Worm (Caenorhabditis elegans) whole organism, late embryonic: Measurements from ENCODE around the gene B0454.8.
A peak's percentile ranks its signal among the peaks of the same experiment; 100 is the strongest.

Source experiments
- C08G9.2 ChIP-seq: sonication (generic microtip); optimal IDR thresholded peaks from 2 replicates; lab custom pipeline; 2016; ENCODE audit warnings: mild to moderate bottlenecking, missing genetic modification characterization, moderate library complexity, missing compliant biosample characterization
- Y22D7AL.16 ChIP-seq: sonication (generic microtip); optimal IDR thresholded peaks from 2 replicates; lab custom pipeline; 2016; ENCODE audit warnings: missing genetic modification characterization, missing compliant biosample characterization
- ceh-14 ChIP-seq: sonication (generic microtip); optimal IDR thresholded peaks from 2 replicates; lab custom pipeline; 2016; ENCODE audit warnings: missing genotype, missing genetic modification characterization, missing compliant biosample characterization
- ceh-18 ChIP-seq: sonication (generic microtip); optimal IDR thresholded peaks from 2 replicates; lab custom pipeline; 2016; ENCODE audit warnings: missing genetic modification characterization, missing compliant biosample characterization
- ceh-19 ChIP-seq: fragments of 200-800 bp; sonication (Bioruptor generic); optimal IDR thresholded peaks from 2 replicates; lab custom pipeline; 2018; ENCODE audit warnings: mild to moderate bottlenecking, missing genetic modification characterization, missing compliant biosample characterization
- ceh-2 ChIP-seq: sonication (generic microtip); optimal IDR thresholded peaks from 2 replicates; lab custom pipeline; 2016; ENCODE audit warnings: missing genotype, missing genetic modification characterization, missing compliant biosample characterization
- ceh-22 ChIP-seq: sonication (generic microtip); optimal IDR thresholded peaks from 2 replicates; lab custom pipeline; 2017; ENCODE audit warnings: missing biosample characterization, missing genetic modification characterization
- ceh-24 ChIP-seq: sonication (generic microtip); optimal IDR thresholded peaks from 2 replicates; lab custom pipeline; 2016; ENCODE audit warnings: mild to moderate bottlenecking, missing genetic modification characterization, missing compliant biosample characterization
- ceh-30 ChIP-seq: fragments of 150-350 bp; optimal IDR thresholded peaks from 2 replicates; lab custom pipeline; 2014; ENCODE audit warnings: missing biosample characterization, missing genetic modification characterization
- ceh-31 ChIP-seq: sonication (generic microtip); optimal IDR thresholded peaks from 2 replicates; lab custom pipeline; 2016; ENCODE audit warnings: missing genetic modification characterization, missing compliant biosample characterization
- ceh-34 ChIP-seq: sonication (generic microtip); optimal IDR thresholded peaks from 2 replicates; lab custom pipeline; 2016; ENCODE audit warnings: mild to moderate bottlenecking, missing genetic modification characterization, missing compliant biosample characterization
- ceh-45 ChIP-seq: fragments of 200-800 bp; sonication (Bioruptor generic); IDR thresholded peaks from 2 replicates; pipeline ENCODE4 v1.3.6; 2022; ENCODE audit warnings: missing genetic modification reagents, missing genetic modification characterization, missing compliant biosample characterization
- ceh-6 ChIP-seq: fragments of 200-800 bp; sonication (Bioruptor generic); optimal IDR thresholded peaks from 2 replicates; lab custom pipeline; 2018; ENCODE audit warnings: mild to moderate bottlenecking, missing genetic modification characterization, missing compliant biosample characterization
- dmd-4 ChIP-seq: sonication (generic microtip); optimal IDR thresholded peaks from 2 replicates; lab custom pipeline; 2016; ENCODE audit warnings: borderline replicate concordance, missing genetic modification characterization, missing compliant biosample characterization
- dve-1 ChIP-seq: sonication (generic microtip); optimal IDR thresholded peaks from 2 replicates; lab custom pipeline; 2017; ENCODE audit warnings: antibody characterized with exemption, mild to moderate bottlenecking, missing genetic modification characterization, missing compliant biosample characterization
- elt-2 ChIP-seq: sonication (generic microtip); optimal IDR thresholded peaks from 2 replicates; lab custom pipeline; 2016; ENCODE audit warnings: missing genetic modification reagents, missing genetic modification characterization, missing compliant biosample characterization
- ets-4 ChIP-seq: sonication (generic microtip); optimal IDR thresholded peaks from 2 replicates; lab custom pipeline; 2016; ENCODE audit warnings: missing genetic modification characterization, missing compliant biosample characterization
- fax-1 ChIP-seq: sonication (generic microtip); optimal IDR thresholded peaks from 2 replicates; lab custom pipeline; 2016; ENCODE audit warnings: missing genotype, missing genetic modification characterization, missing compliant biosample characterization
- fkh-6 ChIP-seq: sonication (generic microtip); optimal IDR thresholded peaks from 2 replicates; lab custom pipeline; 2016; ENCODE audit warnings: missing genetic modification characterization, missing compliant biosample characterization
- hlh-30 ChIP-seq: sonication (generic microtip); optimal IDR thresholded peaks from 2 replicates; lab custom pipeline; 2017; ENCODE audit warnings: antibody characterized with exemption, missing genetic modification characterization, missing compliant biosample characterization; ENCODE audit not compliant: insufficient read depth
- lin-11 ChIP-seq: fragments of 200-800 bp; sonication (Bioruptor generic); optimal IDR thresholded peaks from 2 replicates; lab custom pipeline; 2018; ENCODE audit warnings: mild to moderate bottlenecking, missing genetic modification characterization, missing compliant biosample characterization
- madf-2 ChIP-seq: sonication (generic microtip); optimal IDR thresholded peaks from 2 replicates; lab custom pipeline; 2017; ENCODE audit warnings: missing genetic modification characterization, missing compliant biosample characterization
- nhr-232 ChIP-seq: sonication (generic microtip); optimal IDR thresholded peaks from 2 replicates; lab custom pipeline; 2016; ENCODE audit warnings: missing genetic modification characterization, missing compliant biosample characterization
- npax-4 ChIP-seq: sonication (generic microtip); optimal IDR thresholded peaks from 2 replicates; lab custom pipeline; 2016; ENCODE audit warnings: missing genetic modification characterization, missing compliant biosample characterization
- odd-2 ChIP-seq: sonication (generic microtip); optimal IDR thresholded peaks from 2 replicates; lab custom pipeline; 2017; ENCODE audit warnings: antibody characterized with exemption, mild to moderate bottlenecking, missing genetic modification characterization, missing compliant biosample characterization
- pat-9 ChIP-seq: fragments of 200-800 bp; sonication (Bioruptor generic); optimal IDR thresholded peaks from 2 replicates; lab custom pipeline; 2018; ENCODE audit warnings: mild to moderate bottlenecking, missing genetic modification characterization, moderate library complexity, missing compliant biosample characterization
- pax-1 ChIP-seq: fragments of 150-350 bp; optimal IDR thresholded peaks from 2 replicates; lab custom pipeline; 2014; ENCODE audit warnings: missing biosample characterization, missing genetic modification characterization
- pha-2 ChIP-seq: sonication (generic microtip); optimal IDR thresholded peaks from 2 replicates; lab custom pipeline; 2017; ENCODE audit warnings: mild to moderate bottlenecking, missing genetic modification characterization, missing compliant biosample characterization
- pha-4 ChIP-seq: fragments of 150-350 bp; optimal IDR thresholded peaks from 2 replicates; lab custom pipeline; 2018; ENCODE audit warnings: missing biosample characterization, missing genetic modification reagents, missing genetic modification characterization
- pqm-1 ChIP-seq: sonication (generic microtip); optimal IDR thresholded peaks from 2 replicates; lab custom pipeline; 2016; ENCODE audit warnings: missing genetic modification characterization, missing compliant biosample characterization
- pros-1 ChIP-seq: fragments of 150-350 bp; optimal IDR thresholded peaks from 2 replicates; lab custom pipeline; 2014; ENCODE audit warnings: missing biosample characterization, missing genetic modification reagents, missing genetic modification characterization
- ref-2 ChIP-seq: sonication (generic microtip); optimal IDR thresholded peaks from 2 replicates; lab custom pipeline; 2016; ENCODE audit warnings: missing genetic modification characterization, missing compliant biosample characterization
- rnt-1 ChIP-seq: sonication (generic microtip); optimal IDR thresholded peaks from 2 replicates; lab custom pipeline; 2016; ENCODE audit warnings: missing genetic modification characterization, missing compliant biosample characterization
- sdc-2 ChIP-seq: sonication (generic microtip); optimal IDR thresholded peaks from 2 replicates; lab custom pipeline; 2016; ENCODE audit warnings: missing genotype, missing genetic modification characterization, missing compliant biosample characterization
- sox-4 ChIP-seq: sonication (generic microtip); optimal IDR thresholded peaks from 2 replicates; lab custom pipeline; 2017; ENCODE audit warnings: mild to moderate bottlenecking, missing genetic modification characterization, inconsistent platforms, missing compliant biosample characterization
- tbx-2 ChIP-seq: sonication (generic microtip); optimal IDR thresholded peaks from 2 replicates; lab custom pipeline; 2016; ENCODE audit warnings: missing genetic modification characterization, missing compliant biosample characterization
- ttx-3 ChIP-seq: sonication (generic microtip); optimal IDR thresholded peaks from 2 replicates; lab custom pipeline; 2016; ENCODE audit warnings: missing genetic modification reagents, missing genetic modification characterization, missing compliant biosample characterization
- unc-3 ChIP-seq, 2 experiments: fragments of 200-800 bp in 1 of 2; sonication (Bioruptor generic) in 1 of 2; sonication (generic microtip) in 1 of 2; conservative IDR thresholded peaks in 1 of 2; optimal IDR thresholded peaks in 1 of 2; 2 replicates each; pipeline versions ENCODE4 v1.3.6 to Lab custom; 2016 to 2022; ENCODE audit warnings: missing compliant biosample characterization in 2 of 2, missing genetic modification characterization in 2 of 2, missing genetic modification reagents in 1 of 2
- unc-42 ChIP-seq: sonication (generic microtip); optimal IDR thresholded peaks from 2 replicates; lab custom pipeline; 2016; ENCODE audit warnings: missing genotype, missing genetic modification characterization, missing compliant biosample characterization
- unc-55 ChIP-seq: sonication (generic microtip); optimal IDR thresholded peaks from 2 replicates; lab custom pipeline; 2017; ENCODE audit warnings: missing biosample characterization, missing genetic modification reagents, missing genetic modification characterization
- zip-5 ChIP-seq: sonication (generic microtip); optimal IDR thresholded peaks from 2 replicates; lab custom pipeline; 2016; ENCODE audit warnings: missing genetic modification characterization, missing compliant biosample characterization
- ztf-16 ChIP-seq: sonication (generic microtip); optimal IDR thresholded peaks from 2 replicates; lab custom pipeline; 2017; ENCODE audit warnings: missing genetic modification characterization, missing compliant biosample characterization

The B0454.8 gene

ce11 chrII:3062222-3062621 is 19.0 kb upstream of the B0454.8 start:
- peak; percentile 4 for TF ChIP-seq elt-2 (tag; lab: Kevin White, UChicago)
- no peak for TF ChIP-seq sox-4 (tag; lab: Kevin White, UChicago)

ce11 chrII:3061605-3062004 is 18.3 kb upstream of the B0454.8 start:
- no peak for TF ChIP-seq ceh-45 (GFP tag; lab: Robert Waterston, UW)

ce11 chrII:3060782-3061181 is 17.5 kb upstream of the B0454.8 start, which contains the start of gene Y25C1A.6:
Gene Y25C1A.6, plus strand, starts transcription at chrII:3061082.
- TF ChIP-seq unc-42 (tag; lab: Kevin White, UChicago): no peak
- no peak for TF ChIP-seq ceh-2 (tag; lab: Kevin White, UChicago)
- no peak for TF ChIP-seq pros-1 (tag; lab: Kevin White, UChicago)
- TF ChIP-seq hlh-30 (tag; lab: Kevin White, UChicago): no peak
- TF ChIP-seq unc-55 (GFP tag; lab: Kevin White, UChicago): no peak
- TF ChIP-seq ttx-3 (tag; lab: Kevin White, UChicago): no peak
- no peak for TF ChIP-seq pha-4 (tag; lab: Kevin White, UChicago)
- no peak for TF ChIP-seq dmd-4 (tag; lab: Kevin White, UChicago)
- no peak for TF ChIP-seq tbx-2
- no peak for TF ChIP-seq ceh-22
- no peak for TF ChIP-seq fkh-6 (tag; lab: Kevin White, UChicago)
- no peak for TF ChIP-seq ceh-6 (GFP tag; lab: Kevin White, UChicago)
- no peak for TF ChIP-seq Y22D7AL.16 (tag; lab: Kevin White, UChicago)
- TF ChIP-seq, all 69 proteins: peak for 0

- no peak for TF ChIP-seq sdc-2
- TF ChIP-seq rnt-1 (tag; lab: Kevin White, UChicago): no peak
- no peak for TF ChIP-seq odd-2
- TF ChIP-seq ceh-31 (tag; lab: Kevin White, UChicago): no peak
- no peak for TF ChIP-seq pha-4 (tag; lab: Kevin White, UChicago)
- no peak for TF ChIP-seq ceh-30 (tag; lab: Kevin White, UChicago)
- TF ChIP-seq pax-1 (tag; lab: Kevin White, UChicago): no peak
- TF ChIP-seq madf-2 (tag; lab: Kevin White, UChicago): no peak
- no peak for TF ChIP-seq ceh-24 (tag; lab: Kevin White, UChicago)
Observed at ce11 chrII:3056266-3056872, 13.1 kb upstream of the B0454.8 start, which contains the start of gene lin-8. Gene lin-8, plus strand, starts transcription at chrII:3056822.

ce11 chrII:3055531-3055930 is 12.3 kb upstream of the B0454.8 start:
- peak; percentile 0 for TF ChIP-seq ceh-19 (GFP tag; lab: Kevin White, UChicago)
- TF ChIP-seq ceh-31 (tag; lab: Kevin White, UChicago): peak; percentile 53
- TF ChIP-seq ceh-34 (tag; lab: Kevin White, UChicago): peak; percentile 45
- TF ChIP-seq pqm-1: no peak
- peak; percentile 16 for TF ChIP-seq ceh-18 (tag; lab: Kevin White, UChicago)
- no peak for TF ChIP-seq rnt-1 (tag; lab: Kevin White, UChicago)
- TF ChIP-seq zip-5: no peak
- TF ChIP-seq pax-1 (tag; lab: Kevin White, UChicago): no peak
- TF ChIP-seq C08G9.2: peak; percentile 46
- TF ChIP-seq fkh-6 (tag; lab: Kevin White, UChicago): peak; percentile 48
- TF ChIP-seq ztf-16 (tag; lab: Kevin White, UChicago): no peak
- TF ChIP-seq nhr-232: peak; percentile 24
- peak; percentile 67 for TF ChIP-seq hlh-30 (tag; lab: Kevin White, UChicago)
- TF ChIP-seq odd-2: no peak
- no peak for TF ChIP-seq npax-4 (tag; lab: Kevin White, UChicago)
- peak; percentile 25 for TF ChIP-seq sox-4 (tag; lab: Kevin White, UChicago)
- TF ChIP-seq ceh-14 (tag; lab: Kevin White, UChicago): peak; percentile 66
- peak; percentile 58 for TF ChIP-seq unc-42 (tag; lab: Kevin White, UChicago)
- TF ChIP-seq dmd-4 (tag; lab: Kevin White, UChicago): no peak
- no peak for TF ChIP-seq dve-1 (tag; lab: Kevin White, UChicago)
- no peak for TF ChIP-seq unc-3 (GFP tag; conservative IDR thresholded peaks at IDR 0.05; lab: Robert Waterston, UW)
- no peak for TF ChIP-seq unc-3 (tag; optimal IDR thresholded peaks at IDR 0.05; lab: Kevin White, UChicago)
- peak; percentile 53 for TF ChIP-seq ref-2 (tag; lab: Kevin White, UChicago)
- no peak for TF ChIP-seq ets-4
- TF ChIP-seq pha-2 (tag; lab: Kevin White, UChicago): no peak
- no peak for TF ChIP-seq ceh-22
- TF ChIP-seq fax-1: no peak
- no peak for TF ChIP-seq lin-11 (tag; lab: Kevin White, UChicago)
- TF ChIP-seq pat-9 (tag; lab: Kevin White, UChicago): no peak
- TF ChIP-seq ceh-6 (GFP tag; lab: Kevin White, UChicago): no peak
- peak; percentile 60 for TF ChIP-seq pros-1 (tag; lab: Kevin White, UChicago)
